Worm (Caenorhabditis elegans) whole organism, young adult: Measurements from ENCODE around the gene C23G10.1.

Experiments
- B0019.2 ChIP-seq: fragments of 200-800 bp; sonication (Bioruptor generic); conservative IDR thresholded peaks from 2 replicates; pipeline ENCODE4 v1.3.6; 2022; ENCODE audit warnings: missing genetic modification reagents, missing genetic modification characterization, missing compliant biosample characterization
- B0336.3 ChIP-seq: fragments of 200-800 bp; sonication (Bioruptor generic); IDR thresholded peaks from 2 replicates; pipeline ENCODE4 v1.3.6; 2022; ENCODE audit warnings: missing genetic modification characterization, missing compliant biosample characterization
- F39B2.1 ChIP-seq: fragments of 200-800 bp; sonication (Bioruptor generic); IDR thresholded peaks from 2 replicates; pipeline ENCODE4 v1.3.6; 2022; ENCODE audit warnings: missing genetic modification reagents, missing genetic modification characterization, missing compliant biosample characterization
- F52B5.7 ChIP-seq: sonication (generic microtip); optimal IDR thresholded peaks from 2 replicates; lab custom pipeline; 2016; ENCODE audit warnings: mild to moderate bottlenecking, missing genetic modification characterization, missing compliant biosample characterization
- K12H6.12 ChIP-seq: fragments of 200-800 bp; sonication (Bioruptor generic); optimal IDR thresholded peaks from 2 replicates; lab custom pipeline; 2018; ENCODE audit warnings: mild to moderate bottlenecking, missing genetic modification characterization, missing compliant biosample characterization
- Y53G8AR.9 ChIP-seq: fragments of 200-800 bp; sonication (Bioruptor generic); conservative IDR thresholded peaks from 2 replicates; pipeline ENCODE4 v1.3.6; 2022; ENCODE audit warnings: missing genetic modification reagents, missing genetic modification characterization, missing compliant biosample characterization
- Y56A3A.18 ChIP-seq: fragments of 200-800 bp; sonication (Bioruptor generic); IDR thresholded peaks from 2 replicates; pipeline ENCODE4 v1.3.6; 2022; ENCODE audit warnings: missing genetic modification reagents, missing genetic modification characterization, missing compliant biosample characterization
- Y95B8A.8 ChIP-seq: fragments of 200-800 bp; sonication (Bioruptor generic); IDR thresholded peaks from 2 replicates; pipeline ENCODE4 v1.3.6; 2022; ENCODE audit warnings: missing genetic modification reagents, missing genetic modification characterization, missing compliant biosample characterization
- ama-1 ChIP-seq, 3 experiments: fragments of 150-350 bp in 1 of 3; sonication (generic microtip) in 2 of 3; optimal IDR thresholded peaks; 2 replicates each; lab custom pipeline; 2014 to 2018; ENCODE audit warnings: missing biosample characterization in 2 of 3, missing genetic modification characterization in 2 of 3, missing genetic modification reagents in 2 of 3
- aptf-2 ChIP-seq: fragments of 200-800 bp; sonication (Bioruptor generic); conservative IDR thresholded peaks from 2 replicates; pipeline ENCODE4 v1.3.6; 2022; ENCODE audit warnings: missing genetic modification reagents, missing genetic modification characterization, missing compliant biosample characterization
- attf-5 ChIP-seq: fragments of 200-800 bp; sonication (Bioruptor generic); optimal IDR thresholded peaks from 2 replicates; lab custom pipeline; 2018; ENCODE audit warnings: mild to moderate bottlenecking, missing genetic modification characterization, missing compliant biosample characterization
- cebp-1 ChIP-seq, 2 experiments: fragments of 200-800 bp in 1 of 2; sonication (Bioruptor generic) in 1 of 2; sonication (generic microtip) in 1 of 2; IDR thresholded peaks in 1 of 2; optimal IDR thresholded peaks in 1 of 2; 2 replicates each; pipeline versions ENCODE4 v1.3.6 to Lab custom; 2017 to 2022; ENCODE audit warnings: missing compliant biosample characterization in 2 of 2, missing genetic modification characterization in 2 of 2, mild to moderate bottlenecking in 1 of 2, missing genetic modification reagents in 1 of 2, moderate library complexity in 1 of 2
- ceh-27 ChIP-seq: fragments of 200-800 bp; sonication (Bioruptor generic); optimal IDR thresholded peaks from 2 replicates; lab custom pipeline; 2018; ENCODE audit warnings: mild to moderate bottlenecking, missing genetic modification characterization, moderate library complexity, missing compliant biosample characterization
- chd-7 ChIP-seq: sonication (generic microtip); optimal IDR thresholded peaks from 2 replicates; lab custom pipeline; 2016; ENCODE audit warnings: mild to moderate bottlenecking, missing genetic modification characterization, moderate library complexity, missing compliant biosample characterization
- dox-1 ChIP-seq: fragments of 200-800 bp; sonication (Bioruptor generic); IDR thresholded peaks from 2 replicates; pipeline ENCODE4 v1.3.6; 2022; ENCODE audit warnings: missing genetic modification reagents, missing genetic modification characterization, missing compliant biosample characterization
- egl-44 ChIP-seq: fragments of 200-800 bp; sonication (Bioruptor generic); IDR thresholded peaks from 2 replicates; pipeline ENCODE4 v1.3.6; 2022; ENCODE audit warnings: missing genetic modification reagents, missing genetic modification characterization, missing compliant biosample characterization
- egrh-3 ChIP-seq: fragments of 200-800 bp; sonication (Bioruptor generic); IDR thresholded peaks from 2 replicates; pipeline ENCODE4 v1.3.6; 2022; ENCODE audit warnings: missing genetic modification reagents, missing genetic modification characterization, missing compliant biosample characterization
- ekl-4 ChIP-seq: fragments of 200-800 bp; sonication (Bioruptor generic); IDR thresholded peaks from 2 replicates; pipeline ENCODE4 v1.3.6; 2022; ENCODE audit warnings: missing genetic modification reagents, missing genetic modification characterization, missing compliant biosample characterization
- hmg-1.2 ChIP-seq: fragments of 200-800 bp; sonication (Bioruptor generic); IDR thresholded peaks from 2 replicates; pipeline ENCODE4 v1.3.6; 2022; ENCODE audit warnings: missing genetic modification reagents, missing genetic modification characterization, missing compliant biosample characterization
- hrde-1 ChIP-seq: sonication (generic microtip); optimal IDR thresholded peaks from 2 replicates; lab custom pipeline; 2016; ENCODE audit warnings: missing genetic modification characterization, mild to moderate bottlenecking, missing compliant biosample characterization, moderate library complexity, missing genotype, missing genetic modification reagents, borderline replicate concordance
- hsf-1 ChIP-seq: fragments of 200-800 bp; sonication (Bioruptor generic); IDR thresholded peaks from 2 replicates; pipeline ENCODE4 v1.3.6; 2022; ENCODE audit warnings: missing genetic modification reagents, missing genetic modification characterization, missing compliant biosample characterization
- lin-35 ChIP-seq, 3 experiments: fragments of 150-350 bp in 2 of 3; sonication (generic microtip) in 1 of 3; optimal IDR thresholded peaks; 2 replicates each; lab custom pipeline; 2014 to 2018; ENCODE audit warnings: missing biosample characterization in 3 of 3, missing genetic modification characterization in 3 of 3, missing genetic modification reagents in 3 of 3
- madf-3 ChIP-seq: fragments of 200-800 bp; sonication (Bioruptor generic); IDR thresholded peaks from 2 replicates; pipeline ENCODE4 v1.3.6; 2022; ENCODE audit warnings: missing genetic modification reagents, missing genetic modification characterization, missing compliant biosample characterization
- mcd-1 ChIP-seq: fragments of 200-800 bp; sonication (Bioruptor generic); IDR thresholded peaks from 2 replicates; pipeline ENCODE4 v1.3.6; 2022; ENCODE audit warnings: missing genetic modification reagents, missing genetic modification characterization, missing compliant biosample characterization
- nfyb-1 ChIP-seq: fragments of 200-800 bp; sonication (Bioruptor generic); IDR thresholded peaks from 2 replicates; pipeline ENCODE4 v1.3.6; 2022; ENCODE audit warnings: missing genetic modification reagents, missing genetic modification characterization, missing compliant biosample characterization
- rpc-1 ChIP-seq, 2 experiments: fragments of 150-350 bp in 1 of 2; sonication (generic microtip) in 1 of 2; optimal IDR thresholded peaks; 2 replicates each; lab custom pipeline; 2014 to 2018; ENCODE audit warnings: missing biosample characterization in 1 of 2, missing genetic modification characterization in 1 of 2, missing genetic modification reagents in 1 of 2, missing genotype in 1 of 2
- snpc-4 ChIP-seq, 5 experiments: fragments of 150-350 bp in 1 of 5; sonication (generic microtip) in 4 of 5; optimal IDR thresholded peaks; 2 replicates each; lab custom pipeline; 2014 to 2018; ENCODE audit warnings: missing genetic modification characterization in 5 of 5, missing biosample characterization in 3 of 5, antibody characterized with exemption in 2 of 5, mild to moderate bottlenecking in 2 of 5, missing compliant biosample characterization in 2 of 5, missing genotype in 2 of 5, moderate library complexity in 2 of 5, missing genetic modification reagents in 1 of 5
- tbp1 ChIP-seq: fragments of 200-800 bp; sonication (Bioruptor generic); optimal IDR thresholded peaks from 2 replicates; lab custom pipeline; 2018; ENCODE audit warnings: mild to moderate bottlenecking, missing genetic modification characterization, missing compliant biosample characterization
- tlf-1 ChIP-seq: fragments of 200-800 bp; sonication (Bioruptor generic); optimal IDR thresholded peaks from 2 replicates; lab custom pipeline; 2018; ENCODE audit warnings: mild to moderate bottlenecking, missing genetic modification characterization, missing compliant biosample characterization
- zim-3 ChIP-seq: sonication (generic microtip); optimal IDR thresholded peaks from 2 replicates; lab custom pipeline; 2017; ENCODE audit warnings: mild to moderate bottlenecking, missing genetic modification characterization, moderate library complexity, missing compliant biosample characterization
- ztf-26 ChIP-seq: sonication (generic microtip); optimal IDR thresholded peaks from 2 replicates; lab custom pipeline; 2017; ENCODE audit warnings: missing genetic modification characterization, missing compliant biosample characterization
- ztf-28 ChIP-seq: fragments of 200-800 bp; sonication (Bioruptor generic); IDR thresholded peaks from 2 replicates; pipeline ENCODE4 v1.3.6; 2022; ENCODE audit warnings: missing genetic modification reagents, missing genetic modification characterization, missing compliant biosample characterization

Gene C23G10.1

DNA sequence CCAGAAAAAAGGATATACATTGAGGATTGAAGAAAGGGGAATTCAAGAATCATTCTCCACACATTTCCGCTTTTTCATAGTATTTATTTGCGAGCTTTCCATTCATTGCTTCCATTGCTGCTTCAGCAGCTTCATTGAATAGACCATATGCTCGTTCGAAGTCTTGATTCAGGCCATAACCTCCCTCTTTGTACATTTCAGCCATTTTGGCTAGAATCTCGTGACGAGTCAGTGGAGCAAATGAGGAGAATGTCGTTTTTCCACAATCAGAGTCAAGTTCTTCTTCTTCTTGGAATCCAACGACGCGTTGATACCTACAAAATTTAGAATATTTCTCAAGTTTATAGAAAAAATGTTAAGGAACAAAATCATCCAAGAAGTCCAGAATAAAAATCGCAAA is 43.8 kb upstream of the C23G10.1 start:
- peak; percentile 3 for TF ChIP-seq ztf-26 (tag; lab: Kevin White, UChicago)
- peak; percentile 9; the same call in 1 of the 2 replicates for TF ChIP-seq ekl-4 (GFP tag; lab: Robert Waterston, UW)
- no peak for TF ChIP-seq snpc-4 (GFP tag; optimal IDR thresholded peaks at IDR 0.05; lab: Kevin White, UChicago)
- TF ChIP-seq snpc-4 (tag; optimal IDR thresholded peaks at IDR 0.05; lab: Kevin White, UChicago): no peak
- TF ChIP-seq Y53G8AR.9 (GFP tag; lab: Robert Waterston, UW): no peak
- peak; percentile 7 for TF ChIP-seq chd-7 (tag; lab: Kevin White, UChicago)
- TF ChIP-seq hmg-1.2 (GFP tag; lab: Robert Waterston, UW): no peak
- no peak for TF ChIP-seq aptf-2 (GFP tag; lab: Robert Waterston, UW)
- no peak for TF ChIP-seq ztf-28 (GFP tag; lab: Robert Waterston, UW)
- TF ChIP-seq, all 124 proteins: peak for 3

DNA sequence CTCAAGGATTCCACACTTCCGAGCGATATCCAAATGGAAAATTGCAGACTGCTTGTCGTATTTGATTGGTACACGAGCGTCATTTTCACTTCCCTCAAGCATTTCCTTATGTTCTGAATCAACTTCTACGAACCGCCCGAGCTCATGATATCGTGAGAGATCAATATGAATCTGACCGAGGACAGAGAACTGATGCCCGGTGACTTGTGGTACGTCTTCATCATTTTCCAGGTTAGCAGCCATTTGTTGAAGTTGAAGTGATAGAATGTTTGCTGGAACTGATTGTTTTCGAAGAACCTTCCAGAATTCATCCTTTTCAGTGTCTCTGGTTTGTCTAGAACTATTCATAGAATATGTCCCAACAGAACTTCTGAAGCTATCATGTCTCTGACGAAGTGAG is 42.5 kb upstream of the C23G10.1 start:
- TF ChIP-seq snpc-4 (GFP tag; optimal IDR thresholded peaks at IDR 0.05; lab: Kevin White, UChicago): no peak
- TF ChIP-seq snpc-4 (tag; optimal IDR thresholded peaks at IDR 0.05; lab: Kevin White, UChicago): no peak
- peak; percentile 20; the same call in 1 of the 2 replicates for TF ChIP-seq nfyb-1
- TF ChIP-seq, all 124 proteins: peak for 1

DNA sequence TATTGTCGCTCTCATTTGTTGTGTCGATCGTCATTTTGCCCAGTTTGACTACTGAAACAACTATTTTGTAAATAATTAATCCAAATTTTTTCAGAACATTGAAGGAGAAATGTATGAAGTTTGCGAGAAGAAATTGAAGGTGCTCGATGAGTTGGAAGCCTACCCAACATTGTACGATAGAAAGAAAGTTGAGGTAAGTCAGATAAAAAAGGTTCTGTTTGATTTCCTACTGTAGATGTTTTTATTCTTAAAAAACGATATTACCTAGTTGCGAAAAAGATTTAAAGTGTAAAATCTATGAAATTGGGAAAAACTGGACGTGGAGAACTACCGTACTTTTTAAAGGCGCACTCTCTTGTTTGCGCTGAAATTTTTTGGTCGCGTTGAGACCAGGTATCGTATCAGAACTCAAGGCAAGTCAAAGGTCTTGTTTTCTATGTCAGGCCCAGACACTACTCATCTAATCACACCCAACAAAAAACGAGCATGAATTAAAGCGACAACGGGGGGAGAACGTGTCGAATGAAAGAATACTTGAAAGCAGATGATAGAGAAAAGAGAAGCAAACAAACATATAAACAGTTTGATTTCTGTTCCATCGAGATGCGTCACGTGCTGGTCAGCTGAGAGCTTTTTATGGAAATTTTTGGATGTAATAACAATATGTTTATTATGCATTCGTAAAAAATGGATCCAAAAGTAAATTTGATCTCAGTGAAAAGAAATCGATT is 40.4 kb upstream of the C23G10.1 start, which contains the start of gene efk-1:
efk-1 (minus strand) TSS at position 51 of the 731 bp plus-strand sequence.
- TF ChIP-seq Y95B8A.8 (GFP tag; lab: Robert Waterston, UW): 0 out of 2 replicates have a peak, but pooled peaks have one; percentile 23
- peak; percentile 61 for TF ChIP-seq attf-5 (GFP tag; lab: Kevin White, UChicago)
- peak; percentile 78 for TF ChIP-seq ama-1 (optimal IDR thresholded peaks at IDR 0.05; lab: Kevin White, UChicago)
- no peak for TF ChIP-seq ama-1 (GFP tag; optimal IDR thresholded peaks at IDR 0.05; lab: Kevin White, UChicago)
- peak; percentile 30; the same call in 1 of the 2 replicates for TF ChIP-seq dox-1
- no peak for TF ChIP-seq mcd-1
- no peak for TF ChIP-seq Y56A3A.18 (GFP tag; lab: Robert Waterston, UW)
- TF ChIP-seq egl-44 (GFP tag; lab: Robert Waterston, UW): no peak
- TF ChIP-seq F39B2.1: 0 out of 2 replicates have a peak, but pooled peaks have one; percentile 46
- no peak for TF ChIP-seq cebp-1 (GFP tag; IDR thresholded peaks at IDR 0.05; lab: Robert Waterston, UW)
- TF ChIP-seq cebp-1 (tag; optimal IDR thresholded peaks at IDR 0.05; lab: Kevin White, UChicago): peak; percentile 44
- TF ChIP-seq hrde-1 (tag; lab: Kevin White, UChicago): no peak
- no peak for TF ChIP-seq B0336.3 (GFP tag; lab: Robert Waterston, UW)
- TF ChIP-seq zim-3: peak; percentile 14
- TF ChIP-seq madf-3 (GFP tag; lab: Robert Waterston, UW): no peak

DNA sequence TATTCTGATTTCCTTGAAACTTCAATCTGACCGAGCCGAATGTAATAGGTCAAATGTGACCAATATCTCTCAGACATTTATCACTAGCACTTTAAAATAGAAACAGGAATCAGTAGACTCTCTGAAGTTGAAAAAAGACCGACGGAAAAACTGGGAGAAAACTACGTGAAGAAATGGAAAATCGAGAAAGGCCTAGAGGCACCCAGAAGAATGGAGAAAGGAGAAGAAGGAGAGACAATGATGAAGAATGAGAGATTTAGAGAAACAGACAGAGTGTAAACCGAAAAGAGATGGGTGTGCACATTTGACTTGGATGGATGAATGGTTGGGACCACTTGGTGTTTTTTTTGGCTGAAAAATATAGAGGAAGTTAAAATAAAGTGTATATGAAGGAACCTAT is 39.0 kb upstream of the C23G10.1 start:
- TF ChIP-seq B0019.2 (GFP tag; lab: Robert Waterston, UW) (no peak), tlf-1 (GFP tag; lab: Kevin White, UChicago) (no peak), dox-1 (peak; percentile 7; the same call in 1 of the 2 replicates), cebp-1 (GFP tag; IDR thresholded peaks at IDR 0.05; lab: Robert Waterston, UW) (no peak), cebp-1 (tag; optimal IDR thresholded peaks at IDR 0.05; lab: Kevin White, UChicago) (peak; percentile 24), F52B5.7 (tag; lab: Kevin White, UChicago) (no peak), hmg-1.2 (GFP tag; lab: Robert Waterston, UW) (peak; percentile 95), tbp1 (peak; percentile 4), ceh-27 (GFP tag; lab: Kevin White, UChicago) (no peak), hsf-1 (GFP tag; lab: Robert Waterston, UW) (peak; percentile 84), chd-7 (tag; lab: Kevin White, UChicago) (peak; percentile 14), egrh-3 (GFP tag; lab: Robert Waterston, UW) (0 out of 2 replicates have a peak, but pooled peaks have one; percentile 20), lin-35 (GFP tag; optimal IDR thresholded peaks at IDR 0.05; lab: Kevin White, UChicago) (peak in 1 of 3 experiments; percentile 30), rpc-1 (optimal IDR thresholded peaks at IDR 0.05; lab: Kevin White, UChicago) (peak; percentile 51), rpc-1 (tag; optimal IDR thresholded peaks at IDR 0.05; lab: Kevin White, UChicago) (no peak), K12H6.12 (tag; lab: Kevin White, UChicago) (peak; percentile 12)
